Worm (Caenorhabditis elegans) whole organism, young adult: ENCODE measurements around the gene hex-3.

ENCODE experiments used
- B0019.2 ChIP-seq: fragments of 200-800 bp; sonication (Bioruptor generic); conservative IDR thresholded peaks from 2 replicates; pipeline ENCODE4 v1.3.6; 2022; ENCODE audit warnings: missing genetic modification reagents, missing genetic modification characterization, missing compliant biosample characterization
- C06A6.2 ChIP-seq: fragments of 200-800 bp; sonication (Bioruptor generic); conservative IDR thresholded peaks from 2 replicates; pipeline ENCODE4 v1.3.6; 2022; ENCODE audit warnings: missing genetic modification characterization, missing compliant biosample characterization
- F33H1.4 ChIP-seq: fragments of 200-800 bp; sonication (Bioruptor generic); IDR thresholded peaks from 2 replicates; pipeline ENCODE4 v1.3.6; 2022; ENCODE audit warnings: missing genetic modification reagents, missing genetic modification characterization, missing compliant biosample characterization
- F39B2.1 ChIP-seq: fragments of 200-800 bp; sonication (Bioruptor generic); IDR thresholded peaks from 2 replicates; pipeline ENCODE4 v1.3.6; 2022; ENCODE audit warnings: missing genetic modification reagents, missing genetic modification characterization, missing compliant biosample characterization
- F49E8.2 ChIP-seq: sonication (generic microtip); optimal IDR thresholded peaks from 3 replicates; lab custom pipeline; 2017; ENCODE audit warnings: missing genetic modification characterization, mild to moderate bottlenecking, missing compliant biosample characterization, antibody characterized with exemption, moderate library complexity; ENCODE audit not compliant: insufficient read depth
- F52B5.7 ChIP-seq: sonication (generic microtip); optimal IDR thresholded peaks from 2 replicates; lab custom pipeline; 2016; ENCODE audit warnings: mild to moderate bottlenecking, missing genetic modification characterization, missing compliant biosample characterization
- F55B11.4 ChIP-seq: sonication (generic microtip); optimal IDR thresholded peaks from 2 replicates; lab custom pipeline; 2016; ENCODE audit warnings: missing compliant biosample characterization, missing genetic modification characterization, borderline replicate concordance; ENCODE audit not compliant: insufficient read depth
- K12H6.12 ChIP-seq: fragments of 200-800 bp; sonication (Bioruptor generic); optimal IDR thresholded peaks from 2 replicates; lab custom pipeline; 2018; ENCODE audit warnings: mild to moderate bottlenecking, missing genetic modification characterization, missing compliant biosample characterization
- Y53G8AR.9 ChIP-seq: fragments of 200-800 bp; sonication (Bioruptor generic); conservative IDR thresholded peaks from 2 replicates; pipeline ENCODE4 v1.3.6; 2022; ENCODE audit warnings: missing genetic modification reagents, missing genetic modification characterization, missing compliant biosample characterization
- ZK185.1 ChIP-seq: sonication (generic microtip); optimal IDR thresholded peaks from 2 replicates; lab custom pipeline; 2016; ENCODE audit warnings: mild to moderate bottlenecking, missing genetic modification characterization, missing compliant biosample characterization; ENCODE audit not compliant: poor library complexity, severe bottlenecking
- athp-1 ChIP-seq: sonication (generic microtip); optimal IDR thresholded peaks from 2 replicates; lab custom pipeline; 2017; ENCODE audit warnings: mild to moderate bottlenecking, missing genetic modification characterization, missing compliant biosample characterization
- attf-5 ChIP-seq: fragments of 200-800 bp; sonication (Bioruptor generic); optimal IDR thresholded peaks from 2 replicates; lab custom pipeline; 2018; ENCODE audit warnings: mild to moderate bottlenecking, missing genetic modification characterization, missing compliant biosample characterization
- attf-6 ChIP-seq: fragments of 200-800 bp; sonication (Bioruptor generic); IDR thresholded peaks from 2 replicates; pipeline ENCODE4 v1.3.6; 2022; ENCODE audit warnings: missing genetic modification reagents, missing genetic modification characterization, missing compliant biosample characterization
- cebp-1 ChIP-seq, 2 experiments: fragments of 200-800 bp in 1 of 2; sonication (Bioruptor generic) in 1 of 2; sonication (generic microtip) in 1 of 2; IDR thresholded peaks in 1 of 2; optimal IDR thresholded peaks in 1 of 2; 2 replicates each; pipeline versions ENCODE4 v1.3.6 to Lab custom; 2017 to 2022; ENCODE audit warnings: missing compliant biosample characterization in 2 of 2, missing genetic modification characterization in 2 of 2, mild to moderate bottlenecking in 1 of 2, missing genetic modification reagents in 1 of 2, moderate library complexity in 1 of 2
- ceh-79 ChIP-seq: sonication (generic microtip); optimal IDR thresholded peaks from 2 replicates; lab custom pipeline; 2017; ENCODE audit warnings: mild to moderate bottlenecking, missing genetic modification characterization, missing compliant biosample characterization
- ceh-91 ChIP-seq: fragments of 200-800 bp; sonication (Bioruptor generic); IDR thresholded peaks from 2 replicates; pipeline ENCODE4 v1.3.6; 2022; ENCODE audit warnings: missing genetic modification reagents, missing genetic modification characterization, missing compliant biosample characterization
- dox-1 ChIP-seq: fragments of 200-800 bp; sonication (Bioruptor generic); IDR thresholded peaks from 2 replicates; pipeline ENCODE4 v1.3.6; 2022; ENCODE audit warnings: missing genetic modification reagents, missing genetic modification characterization, missing compliant biosample characterization
- dpff-1 ChIP-seq: sonication (generic microtip); optimal IDR thresholded peaks from 2 replicates; lab custom pipeline; 2017; ENCODE audit warnings: mild to moderate bottlenecking, missing genetic modification characterization, missing compliant biosample characterization
- dpl-1 ChIP-seq: fragments of 150-350 bp; optimal IDR thresholded peaks from 2 replicates; lab custom pipeline; 2014; ENCODE audit warnings: missing biosample characterization, missing genetic modification reagents, missing genetic modification characterization
- efl-1 ChIP-seq: fragments of 150-350 bp; optimal IDR thresholded peaks from 2 replicates; lab custom pipeline; 2014; ENCODE audit warnings: missing biosample characterization, missing genetic modification reagents, missing genetic modification characterization
- hlh-26 ChIP-seq: fragments of 200-800 bp; sonication (Bioruptor generic); conservative IDR thresholded peaks from 2 replicates; pipeline ENCODE4 v1.3.6; 2022; ENCODE audit warnings: missing genetic modification reagents, missing genetic modification characterization, missing compliant biosample characterization
- hsf-1 ChIP-seq: fragments of 200-800 bp; sonication (Bioruptor generic); IDR thresholded peaks from 2 replicates; pipeline ENCODE4 v1.3.6; 2022; ENCODE audit warnings: missing genetic modification reagents, missing genetic modification characterization, missing compliant biosample characterization
- lag-1 ChIP-seq: fragments of 200-800 bp; sonication (Bioruptor generic); IDR thresholded peaks from 2 replicates; pipeline ENCODE4 v1.3.6; 2022; ENCODE audit warnings: missing genetic modification reagents, missing genetic modification characterization, missing compliant biosample characterization
- lin-54 ChIP-seq: fragments of 200-800 bp; sonication (Bioruptor generic); optimal IDR thresholded peaks from 2 replicates; lab custom pipeline; 2018; ENCODE audit warnings: mild to moderate bottlenecking, missing genetic modification characterization, missing compliant biosample characterization
- lir-1 ChIP-seq: fragments of 200-800 bp; sonication (Bioruptor generic); conservative IDR thresholded peaks from 2 replicates; pipeline ENCODE4 v1.3.6; 2022; ENCODE audit warnings: missing genetic modification reagents, missing genetic modification characterization, missing compliant biosample characterization
- lsl-1 ChIP-seq: fragments of 200-800 bp; sonication (Bioruptor generic); optimal IDR thresholded peaks from 2 replicates; lab custom pipeline; 2018; ENCODE audit warnings: mild to moderate bottlenecking, missing genetic modification characterization, moderate library complexity, missing compliant biosample characterization
- madf-6 ChIP-seq: fragments of 200-800 bp; sonication (Bioruptor generic); IDR thresholded peaks from 2 replicates; pipeline ENCODE4 v1.3.6; 2022; ENCODE audit warnings: missing genetic modification reagents, missing genetic modification characterization, missing compliant biosample characterization
- madf-8 ChIP-seq: fragments of 200-800 bp; sonication (Bioruptor generic); conservative IDR thresholded peaks from 2 replicates; pipeline ENCODE4 v1.3.6; 2022; ENCODE audit warnings: missing genetic modification reagents, missing genetic modification characterization, missing compliant biosample characterization
- mcd-1 ChIP-seq: fragments of 200-800 bp; sonication (Bioruptor generic); IDR thresholded peaks from 2 replicates; pipeline ENCODE4 v1.3.6; 2022; ENCODE audit warnings: missing genetic modification reagents, missing genetic modification characterization, missing compliant biosample characterization
- nhr-179 ChIP-seq: sonication (generic microtip); optimal IDR thresholded peaks from 2 replicates; lab custom pipeline; 2016; ENCODE audit warnings: mild to moderate bottlenecking, missing genetic modification characterization, missing compliant biosample characterization
- nhr-90 ChIP-seq: sonication (generic microtip); optimal IDR thresholded peaks from 2 replicates; lab custom pipeline; 2016; ENCODE audit warnings: missing genotype, mild to moderate bottlenecking, missing genetic modification characterization, missing compliant biosample characterization
- rcor-1 ChIP-seq: fragments of 200-800 bp; sonication (Bioruptor generic); IDR thresholded peaks from 2 replicates; pipeline ENCODE4 v1.3.6; 2022; ENCODE audit warnings: missing genetic modification reagents, missing genetic modification characterization, missing compliant biosample characterization
- rec-8 ChIP-seq, 2 experiments: sonication (generic microtip); optimal IDR thresholded peaks; 2 replicates each; lab custom pipeline; 2016; ENCODE audit warnings: mild to moderate bottlenecking in 2 of 2, missing genetic modification characterization in 2 of 2, missing genetic modification reagents in 2 of 2, missing genotype in 2 of 2, missing biosample characterization in 1 of 2, missing compliant biosample characterization in 1 of 2, moderate library complexity in 1 of 2
- snpc-1.3 ChIP-seq: sonication (generic microtip); optimal IDR thresholded peaks from 2 replicates; lab custom pipeline; 2017; ENCODE audit warnings: missing genetic modification characterization, mild to moderate bottlenecking, missing compliant biosample characterization, antibody characterized with exemption, moderate library complexity, missing genotype, missing genetic modification reagents; ENCODE audit not compliant: insufficient read depth
- snpc-3.4 ChIP-seq: sonication (generic microtip); optimal IDR thresholded peaks from 2 replicates; lab custom pipeline; 2017; ENCODE audit warnings: missing genetic modification characterization, mild to moderate bottlenecking, missing compliant biosample characterization, antibody characterized with exemption, moderate library complexity, missing genotype, missing genetic modification reagents
- snpc-4 ChIP-seq, 5 experiments: fragments of 150-350 bp in 1 of 5; sonication (generic microtip) in 4 of 5; optimal IDR thresholded peaks; 2 replicates each; lab custom pipeline; 2014 to 2018; ENCODE audit warnings: missing genetic modification characterization in 5 of 5, missing biosample characterization in 3 of 5, antibody characterized with exemption in 2 of 5, mild to moderate bottlenecking in 2 of 5, missing compliant biosample characterization in 2 of 5, missing genotype in 2 of 5, moderate library complexity in 2 of 5, missing genetic modification reagents in 1 of 5
- unc-130 ChIP-seq: sonication (generic microtip); optimal IDR thresholded peaks from 2 replicates; lab custom pipeline; 2016; ENCODE audit warnings: missing genetic modification reagents, missing genetic modification characterization, missing compliant biosample characterization
- unc-62 ChIP-seq: fragments of 150-350 bp; optimal IDR thresholded peaks from 2 replicates; lab custom pipeline; 2014; ENCODE audit warnings: missing biosample characterization, missing genetic modification reagents, missing genetic modification characterization
- xnd-1 ChIP-seq: sonication (generic microtip); optimal IDR thresholded peaks from 2 replicates; lab custom pipeline; 2016; ENCODE audit warnings: missing genotype, missing genetic modification reagents, missing genetic modification characterization, missing compliant biosample characterization
- ztf-18 ChIP-seq: sonication (generic microtip); optimal IDR thresholded peaks from 2 replicates; lab custom pipeline; 2016; ENCODE audit warnings: missing genotype, mild to moderate bottlenecking, missing genetic modification characterization, missing compliant biosample characterization
- ztf-28 ChIP-seq: fragments of 200-800 bp; sonication (Bioruptor generic); IDR thresholded peaks from 2 replicates; pipeline ENCODE4 v1.3.6; 2022; ENCODE audit warnings: missing genetic modification reagents, missing genetic modification characterization, missing compliant biosample characterization
- ztf-3 ChIP-seq: fragments of 200-800 bp; sonication (Bioruptor generic); optimal IDR thresholded peaks from 2 replicates; lab custom pipeline; 2018; ENCODE audit warnings: mild to moderate bottlenecking, missing genetic modification characterization, missing compliant biosample characterization

hex-3 gene

ce11 chrIII:10877542-10877941 is 28.5 kb downstream of the hex-3 start (continued):
- TF ChIP-seq cebp-1 (GFP tag; IDR thresholded peaks at IDR 0.05; lab: Robert Waterston, UW) = no peak
- no peak for TF ChIP-seq cebp-1 (tag; optimal IDR thresholded peaks at IDR 0.05; lab: Kevin White, UChicago)
- TF ChIP-seq athp-1 = peak; percentile 99
- TF ChIP-seq K12H6.12 = no peak
- no peak for TF ChIP-seq nhr-90
- TF ChIP-seq hsf-1 = peak; percentile 67; the same call in 1 of the 2 replicates
- no peak for TF ChIP-seq attf-5 (GFP tag; lab: Kevin White, UChicago)
- no peak for TF ChIP-seq nhr-179
- TF ChIP-seq madf-6 = peak; percentile 99
- TF ChIP-seq C06A6.2 (GFP tag; lab: Robert Waterston, UW) = no peak
- TF ChIP-seq ztf-3 (GFP tag; lab: Kevin White, UChicago) = no peak
- TF ChIP-seq ztf-28 (GFP tag; lab: Robert Waterston, UW) = 0 out of 2 replicates have a peak, but pooled peaks have one; percentile 48
- TF ChIP-seq snpc-3.4 (tag; lab: Kevin White, UChicago) = peak; percentile 69
- peak; percentile 65 for TF ChIP-seq snpc-1.3 (tag; lab: Kevin White, UChicago)
- peak; percentile 52 for TF ChIP-seq unc-130 (GFP tag; lab: Kevin White, UChicago)
- peak in 1 of 2 experiments; percentile 10 for TF ChIP-seq rec-8 (tag; optimal IDR thresholded peaks at IDR 0.05; lab: Kevin White, UChicago)
- peak; percentile 28 for TF ChIP-seq ztf-18 (tag; lab: Kevin White, UChicago)
- TF ChIP-seq dpff-1 (tag; lab: Kevin White, UChicago) = no peak
- no peak for TF ChIP-seq unc-62
- TF ChIP-seq lin-54 (GFP tag; lab: Kevin White, UChicago) = peak; percentile 81
- TF ChIP-seq mcd-1 = peak; percentile 80
- peak; percentile 71 for TF ChIP-seq efl-1 (GFP tag; lab: Kevin White, UChicago)
- TF ChIP-seq lir-1 (GFP tag; lab: Robert Waterston, UW) = peak; percentile 25; the same call in 1 of the 2 replicates
- TF ChIP-seq, all 124 proteins: peak for 32

ce11 chrIII:10880083-10880482 is 31.1 kb downstream of the hex-3 start, which contains the start of gene C44B9.3:
Gene C44B9.3, minus strand, starts transcription at chrIII:10880183.
- TF ChIP-seq efl-1 (GFP tag; lab: Kevin White, UChicago) = no peak
- TF ChIP-seq F49E8.2 (tag; lab: Kevin White, UChicago) = no peak
- TF ChIP-seq B0019.2 (GFP tag; lab: Robert Waterston, UW) = no peak
- TF ChIP-seq dox-1 (GFP tag; lab: Robert Waterston, UW) = no peak
- TF ChIP-seq ZK185.1 (tag; lab: Kevin White, UChicago) = no peak
- TF ChIP-seq attf-6 (GFP tag; lab: Robert Waterston, UW) = no peak
- no peak for TF ChIP-seq rcor-1
- TF ChIP-seq lsl-1 (GFP tag; lab: Kevin White, UChicago) = no peak
- no peak for TF ChIP-seq snpc-4 (GFP tag; optimal IDR thresholded peaks at IDR 0.05; lab: Kevin White, UChicago)
- no peak for TF ChIP-seq snpc-4 (tag; optimal IDR thresholded peaks at IDR 0.05; lab: Kevin White, UChicago)
- no peak for TF ChIP-seq Y53G8AR.9 (GFP tag; lab: Robert Waterston, UW)
- no peak for TF ChIP-seq F52B5.7
- no peak for TF ChIP-seq rec-8 (tag; optimal IDR thresholded peaks at IDR 0.05; lab: Kevin White, UChicago)
- no peak for TF ChIP-seq hlh-26

ce11 chrIII:10881462-10881861 is 32.4 kb downstream of the hex-3 start, which contains the start of gene athp-1:
Gene athp-1, plus strand, starts transcription at chrIII:10881766.
- 0 out of 2 replicates have a peak, but pooled peaks have one; percentile 55 for TF ChIP-seq hsf-1
- peak; percentile 65 for TF ChIP-seq lin-54 (GFP tag; lab: Kevin White, UChicago)
- peak; percentile 65 for TF ChIP-seq snpc-1.3 (tag; lab: Kevin White, UChicago)
- peak; percentile 97 for TF ChIP-seq madf-6
- TF ChIP-seq athp-1 = peak; percentile 65
- TF ChIP-seq xnd-1 = peak; percentile 84
- no peak for TF ChIP-seq F55B11.4 (tag; lab: Kevin White, UChicago)
- TF ChIP-seq mcd-1 = peak; percentile 33; the same call in 1 of the 2 replicates
- peak; percentile 42 for TF ChIP-seq snpc-3.4 (tag; lab: Kevin White, UChicago)
- no peak for TF ChIP-seq F39B2.1 (GFP tag; lab: Robert Waterston, UW)
- TF ChIP-seq lsl-1 (GFP tag; lab: Kevin White, UChicago) = peak; percentile 98
- peak; percentile 95 for TF ChIP-seq F33H1.4 (GFP tag; lab: Robert Waterston, UW)
- TF ChIP-seq madf-8 (GFP tag; lab: Robert Waterston, UW) = peak; percentile 81
- TF ChIP-seq dpl-1 (GFP tag; lab: Kevin White, UChicago) = no peak
- no peak for TF ChIP-seq lag-1 (GFP tag; lab: Robert Waterston, UW)
- no peak for TF ChIP-seq ceh-79 (tag; lab: Kevin White, UChicago)
- TF ChIP-seq F49E8.2 (tag; lab: Kevin White, UChicago) = peak; percentile 11
- TF ChIP-seq ceh-91 (GFP tag; lab: Robert Waterston, UW) = peak; percentile 66
- TF ChIP-seq unc-130 (GFP tag; lab: Kevin White, UChicago) = peak; percentile 53
- peak; percentile 29 for TF ChIP-seq efl-1 (GFP tag; lab: Kevin White, UChicago)
